Fruit fly (Drosophila melanogaster): ENCODE measurements around the gene msd5.

DNA sequence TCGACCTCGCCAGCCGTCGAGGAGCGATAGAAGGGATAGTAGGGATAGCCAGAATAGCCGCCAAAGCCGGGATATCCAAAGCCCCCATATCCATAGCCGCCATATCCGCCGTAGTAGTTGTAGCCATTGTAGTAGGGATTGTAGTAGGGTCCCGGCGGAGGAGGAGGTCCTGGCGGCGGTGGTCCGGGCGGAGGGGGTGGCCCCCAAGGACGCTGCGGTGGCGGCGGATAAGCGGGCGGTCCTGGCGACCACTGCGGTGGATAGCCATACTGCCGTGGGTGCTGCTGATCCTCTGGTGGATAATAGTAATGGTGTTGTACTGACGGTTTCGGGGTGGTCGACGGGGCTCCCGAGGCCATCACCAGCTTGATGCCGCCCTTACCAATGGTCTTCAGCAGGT, 10.8 kb downstream of the msd5 start:
- TF ChIP-seq CG32121 (GFP tag; IDR thresholded peaks at IDR 0.05) = no peak
- TF ChIP-seq CG14655 (GFP tag; optimal IDR thresholded peaks at IDR 0.05) = no peak
- TF ChIP-seq gl (tag; optimal IDR thresholded peaks at IDR 0.05) = no peak
- TF ChIP-seq CG34367 (tag; optimal IDR thresholded peaks at IDR 0.05) = no peak
- TF ChIP-seq CG10348 (GFP tag; IDR thresholded peaks at IDR 0.05) = no peak
- TF ChIP-seq Pif1B (GFP tag; optimal IDR thresholded peaks at IDR 0.05) = no peak
- no peak for TF ChIP-seq Snoo (tag; optimal IDR thresholded peaks at IDR 0.05)
- no peak for TF ChIP-seq rn (GFP tag; IDR thresholded peaks at IDR 0.05)
- TF ChIP-seq CG8159 (tag; optimal IDR thresholded peaks at IDR 0.05) = no peak
- no peak for TF ChIP-seq CG9948 (tag; optimal IDR thresholded peaks at IDR 0.05)
- no peak for TF ChIP-seq EcR (GFP tag; optimal IDR thresholded peaks at IDR 0.05)
- no peak for TF ChIP-seq D1 (tag; optimal IDR thresholded peaks at IDR 0.05)
- TF ChIP-seq Ets98B (GFP tag; IDR thresholded peaks at IDR 0.05) = no peak
- no peak for TF ChIP-seq CG17806 (tag; optimal IDR thresholded peaks at IDR 0.05)
